Fruit fly (Drosophila melanogaster): ENCODE results near the gene CG5080.

CG5080 gene

DNA sequence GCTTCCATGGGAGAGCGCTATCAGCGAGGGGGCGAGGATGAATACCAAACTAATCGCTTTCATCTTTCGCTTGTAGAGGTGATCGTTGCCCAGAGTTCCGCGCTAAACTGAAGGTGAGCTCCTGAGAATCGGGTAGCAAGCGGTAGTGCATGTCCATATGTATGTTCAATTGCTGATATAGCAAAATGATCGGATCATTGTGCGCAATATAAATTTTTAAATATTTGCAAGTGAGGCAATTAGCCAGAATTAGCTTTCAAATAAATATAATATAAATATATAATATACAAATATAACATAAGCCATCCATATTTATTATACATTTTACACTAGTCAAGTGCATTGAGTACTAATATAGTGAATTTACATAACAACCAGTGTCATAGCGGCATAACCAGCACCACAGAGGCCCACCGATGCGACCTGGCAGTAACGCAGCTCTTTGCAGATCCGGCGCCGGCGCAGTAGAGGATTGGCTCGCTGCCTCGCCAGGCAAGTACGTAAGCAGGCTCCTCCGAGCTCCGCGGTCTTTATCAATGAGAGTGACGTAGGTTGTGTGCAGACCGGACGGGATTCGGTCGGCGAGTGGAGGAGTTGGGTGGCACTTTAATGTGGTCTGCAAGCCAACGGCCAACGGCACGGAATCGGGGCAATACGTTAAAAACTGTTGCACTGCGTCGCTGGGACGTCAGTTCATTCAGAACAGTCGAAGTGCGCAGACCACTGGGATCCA is 29.5 kb downstream of the CG5080 start, which contains the start of the genes Iris and CG4577:
Gene Iris, minus strand, starts transcription at position 88 of the 733 bp plus-strand sequence.
Gene CG4577, plus strand, starts transcription at position 683 of the 733 bp plus-strand sequence.
- TF ChIP-seq CTCF (optimal IDR thresholded peaks at IDR 0.05) (no peak), CG8478 (optimal IDR thresholded peaks at IDR 0.05) (no peak)

DNA sequence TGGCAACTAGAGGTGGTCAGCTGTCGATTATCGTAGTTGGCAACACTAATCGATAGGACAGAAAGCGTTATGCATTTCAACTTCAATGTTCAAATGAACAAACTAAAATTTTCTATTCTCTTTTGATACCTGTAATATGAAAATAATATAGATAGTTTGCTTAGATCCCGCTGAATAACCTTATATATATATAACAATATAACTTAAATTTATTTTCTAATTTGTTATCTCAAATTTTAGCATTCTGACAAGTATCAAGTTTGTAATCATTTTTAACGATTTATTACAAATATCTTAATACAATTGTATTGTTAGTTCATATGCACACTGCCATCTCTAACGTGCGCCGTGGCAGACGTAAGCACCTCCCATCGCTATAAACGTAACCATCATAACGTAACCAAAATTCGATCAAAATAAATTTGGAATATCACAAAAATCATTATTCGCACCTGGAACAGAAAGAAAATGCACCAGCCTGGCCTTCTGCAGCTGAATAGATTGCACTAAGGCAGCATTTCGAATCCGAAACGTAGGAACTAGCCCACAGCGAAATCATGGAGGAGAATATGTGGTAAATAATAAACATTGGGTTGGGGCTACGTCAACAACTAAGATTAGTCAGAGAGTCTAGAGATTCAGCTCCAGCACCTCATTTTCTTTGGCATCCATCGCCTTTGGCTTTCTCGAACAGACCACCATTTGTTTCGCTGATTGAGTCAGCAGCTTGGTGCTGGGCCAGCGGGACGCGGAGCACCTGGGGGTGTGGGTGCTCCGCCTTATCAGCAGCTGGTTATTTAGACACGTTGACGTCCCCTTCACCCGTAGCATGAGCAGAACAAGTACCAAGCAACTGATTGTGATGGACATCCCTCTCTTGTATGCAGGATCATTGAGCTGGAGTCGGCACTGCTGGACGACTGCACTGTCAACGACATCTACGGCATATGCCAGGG is 34.5 kb downstream of the CG5080 start, which contains the start of the genes Pino and TBC1D23:
Gene Pino, minus strand, starts transcription at position 22 of the 956 bp plus-strand sequence.
Gene TBC1D23, plus strand, starts transcription at position 385 of the 956 bp plus-strand sequence.
- TF ChIP-seq CG8478 (optimal IDR thresholded peaks at IDR 0.05), result no peak
- no peak for TF ChIP-seq CTCF (optimal IDR thresholded peaks at IDR 0.05)

DNA sequence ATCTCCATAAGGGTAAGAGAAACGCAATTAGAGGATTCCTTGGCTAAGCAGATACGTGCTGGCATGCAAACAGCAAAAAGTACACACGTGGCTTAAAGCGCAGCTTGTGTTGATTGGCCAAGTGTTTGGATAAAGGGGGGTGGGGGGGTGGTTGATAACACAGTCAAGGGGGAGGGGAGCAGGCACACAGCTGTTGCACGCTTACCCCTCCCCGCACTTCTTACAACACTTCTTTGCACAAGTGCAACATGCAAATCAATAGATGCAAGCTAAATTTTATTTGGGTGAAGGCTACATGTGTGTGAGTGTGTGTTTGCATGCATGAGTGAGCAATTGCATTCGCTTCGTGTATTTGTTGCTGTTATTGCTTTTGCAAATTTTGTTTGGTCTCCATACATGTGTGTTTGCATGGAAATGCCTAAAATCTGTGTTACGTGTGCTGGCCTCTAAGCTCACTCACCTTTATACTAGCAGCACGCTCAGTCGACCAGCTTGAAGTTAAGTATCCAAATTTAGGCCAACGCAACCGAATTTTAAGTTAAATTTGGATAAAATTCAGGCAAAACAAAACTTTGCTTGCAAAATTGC is 35.2 kb downstream of the CG5080 start:
- TF ChIP-seq CG8478 (optimal IDR thresholded peaks at IDR 0.05) (no peak), CTCF (optimal IDR thresholded peaks at IDR 0.05) (no peak)

DNA sequence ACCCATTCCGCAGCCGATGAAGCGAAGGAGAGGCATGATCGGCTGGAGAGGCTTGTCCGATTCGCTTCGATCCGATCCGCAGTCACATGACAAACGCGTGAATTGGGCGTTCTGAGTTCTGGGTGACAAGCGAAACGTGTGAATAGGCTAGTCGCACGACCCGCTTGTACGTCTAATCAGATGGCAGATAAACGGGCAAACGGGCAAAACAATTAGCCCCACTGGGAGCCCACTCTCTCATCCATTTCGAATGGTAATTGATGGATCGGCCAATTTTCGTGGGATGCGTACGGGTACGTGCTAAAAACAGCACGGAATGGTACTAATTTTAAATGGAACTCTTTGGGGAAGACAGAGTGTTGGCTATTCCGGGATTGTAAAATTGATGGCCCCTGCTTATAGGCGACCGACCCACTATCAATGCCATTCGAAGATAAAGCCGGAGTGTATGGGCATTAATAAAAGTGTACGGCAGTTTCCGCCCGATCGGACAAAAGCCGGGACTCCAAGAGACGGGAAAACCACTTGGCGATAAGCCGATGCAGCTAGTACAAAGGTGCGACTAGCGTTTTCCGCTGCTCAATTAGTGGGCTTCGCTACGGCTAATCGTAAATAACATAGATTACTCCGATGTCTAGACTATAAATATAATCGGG is 36.1 kb downstream of the CG5080 start:
- TF ChIP-seq CG8478 (optimal IDR thresholded peaks at IDR 0.05) (no peak), CTCF (optimal IDR thresholded peaks at IDR 0.05) (no peak)

DNA sequence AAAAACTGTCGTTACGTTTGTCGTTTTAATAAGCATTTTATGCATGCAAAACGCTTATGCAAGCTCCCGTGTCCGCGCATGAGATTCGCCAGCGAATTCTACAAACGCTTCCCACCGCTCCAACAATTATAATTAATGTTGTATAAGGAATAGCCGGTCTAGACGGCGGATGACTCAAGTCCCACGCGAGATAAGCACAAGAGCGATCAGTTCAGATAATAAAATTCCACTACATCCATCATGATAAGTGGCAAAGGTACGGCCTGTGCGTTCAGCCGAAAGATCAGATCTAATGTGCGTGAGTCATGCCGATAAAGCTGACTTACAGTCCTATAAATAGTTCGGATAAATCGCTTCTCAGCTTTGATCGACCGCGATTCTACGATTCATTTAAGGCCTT is 37.2 kb downstream of the CG5080 start:
- no peak for TF ChIP-seq CTCF (optimal IDR thresholded peaks at IDR 0.05)

DNA sequence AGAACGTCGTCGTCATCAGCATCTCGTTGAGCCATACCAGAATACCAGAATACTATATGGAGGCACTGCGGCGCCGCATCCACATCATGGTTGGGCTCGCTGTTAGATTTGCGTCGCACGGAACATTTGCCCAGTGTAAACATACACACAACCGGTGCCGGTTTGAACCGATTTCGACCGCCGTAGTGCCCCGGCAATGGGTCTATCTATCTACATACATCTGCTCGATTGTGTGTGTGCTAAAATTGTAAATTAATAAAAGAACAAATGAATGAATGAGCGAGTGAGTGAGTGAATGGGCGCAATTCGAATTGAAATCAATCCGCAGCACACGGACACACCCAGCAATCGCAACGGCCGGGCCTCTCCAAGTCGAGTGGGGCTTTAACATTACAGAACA is 38.2 kb downstream of the CG5080 start:
- TF ChIP-seq CG8478 (optimal IDR thresholded peaks at IDR 0.05) (no peak), CTCF (optimal IDR thresholded peaks at IDR 0.05) (no peak)

DNA sequence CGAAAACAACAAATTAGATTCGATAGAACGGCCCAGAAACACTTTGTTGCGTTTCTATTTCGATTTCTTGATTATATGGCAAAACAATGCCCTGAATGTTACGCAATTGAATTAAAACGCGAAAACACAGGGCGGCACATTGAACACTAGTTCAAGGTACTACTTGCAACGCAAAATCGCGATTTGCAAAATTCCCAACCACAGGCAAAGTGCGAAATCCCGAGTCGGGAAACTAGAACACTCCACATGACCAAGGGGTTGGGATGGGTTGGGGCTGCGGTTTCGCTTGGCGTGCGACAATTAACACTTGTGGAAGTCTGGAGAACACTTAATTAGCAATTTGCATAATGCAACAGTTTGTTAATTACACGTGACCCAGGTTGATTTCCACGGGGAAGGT is 39.4 kb downstream of the CG5080 start:
- TF ChIP-seq CTCF (optimal IDR thresholded peaks at IDR 0.05) (no peak), CG8478 (optimal IDR thresholded peaks at IDR 0.05) (no peak)

DNA sequence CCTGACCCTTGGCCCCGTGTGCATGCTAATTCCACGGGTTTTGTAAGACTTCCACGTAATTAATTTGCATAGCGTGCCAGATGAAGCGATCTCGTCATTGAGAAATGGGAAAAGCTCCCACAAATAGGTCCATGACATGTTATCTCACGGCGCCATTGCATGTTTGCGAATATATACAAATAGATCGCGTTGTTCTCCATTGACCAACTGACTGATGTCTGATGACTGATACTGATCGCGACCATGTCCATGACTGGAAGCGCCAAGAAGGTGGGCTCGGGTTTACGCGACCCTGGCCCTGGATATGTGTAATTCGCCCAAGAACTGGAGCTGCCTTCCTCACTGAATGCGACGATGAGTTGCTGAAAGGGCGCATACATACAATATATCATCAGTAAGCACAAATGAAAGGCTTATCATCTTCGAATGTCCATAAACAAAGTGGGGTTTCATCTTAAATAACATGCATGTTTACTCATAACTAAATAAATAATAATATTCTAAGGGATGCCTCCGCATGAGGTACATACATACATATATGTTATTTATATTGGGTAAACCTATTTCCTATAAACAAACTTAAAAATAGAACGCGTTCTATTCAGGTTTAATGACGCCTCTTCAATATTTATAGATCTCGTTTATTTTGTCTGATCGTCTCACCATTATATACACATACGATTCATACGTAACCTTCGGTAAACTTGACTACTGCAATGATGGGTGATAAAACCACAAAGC is 40.4 kb downstream of the CG5080 start:
- TF ChIP-seq CTCF (optimal IDR thresholded peaks at IDR 0.05) (no peak), CG8478 (optimal IDR thresholded peaks at IDR 0.05) (no peak)

DNA sequence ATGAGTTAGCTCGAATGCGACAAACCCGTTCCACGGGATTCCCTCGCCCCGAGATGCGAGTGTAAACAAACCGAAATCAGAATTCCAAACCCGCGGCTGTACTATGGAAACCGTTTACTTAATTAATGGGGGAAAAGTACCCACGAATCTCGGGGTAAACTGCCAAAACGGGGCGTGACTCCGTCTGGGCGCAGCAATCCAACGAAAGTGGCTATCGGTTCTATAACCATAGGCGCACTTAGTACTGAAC is 41.0 kb downstream of the CG5080 start:
- TF ChIP-seq CG8478 (optimal IDR thresholded peaks at IDR 0.05), result no peak
- no peak for TF ChIP-seq CTCF (optimal IDR thresholded peaks at IDR 0.05)

DNA sequence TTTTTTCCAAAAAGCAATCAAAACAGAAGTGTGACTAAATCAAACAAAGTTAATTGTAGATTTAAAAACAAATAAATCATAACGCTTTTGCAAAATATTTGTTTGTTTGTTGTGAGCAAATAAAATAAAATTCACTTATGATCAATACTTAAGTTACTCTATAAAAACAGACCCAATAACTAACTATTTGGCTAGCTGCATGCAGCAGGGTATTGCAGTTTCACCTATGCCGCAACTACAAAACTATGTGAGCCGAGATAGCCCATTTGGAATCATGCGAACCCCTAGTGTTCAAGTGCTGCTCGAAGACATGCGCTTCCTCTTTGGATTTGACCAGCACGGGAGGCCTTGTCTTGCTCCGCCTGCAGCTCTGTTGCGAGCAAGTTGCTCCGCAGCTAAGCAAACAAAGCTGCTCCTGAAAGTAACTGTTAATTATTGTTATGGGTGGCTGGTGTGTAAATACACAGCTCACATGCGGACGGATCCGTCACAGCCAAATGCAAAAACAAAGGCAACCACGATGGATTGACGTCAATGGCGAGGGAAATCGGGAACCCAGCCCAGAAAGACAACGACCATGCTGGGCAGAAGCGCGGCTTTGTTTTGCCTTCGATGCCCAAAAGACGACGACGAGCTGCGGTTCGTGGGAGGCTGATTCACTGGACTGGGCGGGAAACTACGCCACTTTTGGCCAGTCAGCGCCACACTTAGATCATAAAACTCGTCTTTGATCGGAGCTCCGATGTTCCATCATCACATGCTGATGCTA is 41.6 kb downstream of the CG5080 start:
- TF ChIP-seq CG8478 (optimal IDR thresholded peaks at IDR 0.05), result no peak
- TF ChIP-seq CTCF (optimal IDR thresholded peaks at IDR 0.05), result no peak

DNA sequence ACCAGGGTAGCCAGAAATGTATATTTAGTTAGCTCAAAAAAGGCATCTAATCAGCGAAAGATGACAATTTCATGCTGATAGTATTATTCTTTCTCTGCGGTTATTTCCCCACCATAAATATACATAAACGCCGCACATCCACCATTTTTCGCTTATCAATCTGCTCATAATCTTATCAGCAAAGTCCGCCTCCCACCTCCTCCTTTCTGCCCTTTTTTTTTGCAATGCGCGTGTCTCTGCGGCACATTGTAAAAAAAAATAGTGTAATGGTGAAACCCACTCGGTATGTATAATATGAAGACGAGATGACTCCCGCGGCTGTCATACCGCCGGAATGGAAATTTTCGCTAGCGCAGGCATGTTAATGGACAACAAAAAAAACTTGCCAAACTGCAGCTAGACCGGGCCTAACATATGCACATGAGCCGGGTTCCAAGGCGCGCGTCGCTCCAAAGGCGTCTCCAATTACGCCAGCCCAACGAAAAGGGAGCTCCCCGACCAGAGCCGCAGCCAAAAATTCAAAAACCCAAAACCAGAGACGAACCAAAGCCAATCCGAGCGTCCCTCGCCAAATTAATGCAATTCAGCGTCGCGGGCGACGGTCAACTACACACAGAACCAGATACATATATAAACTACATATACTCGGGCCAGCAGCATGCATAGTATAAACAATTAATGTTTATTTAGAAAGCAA is 43.3 kb downstream of the CG5080 start:
- TF ChIP-seq CTCF (optimal IDR thresholded peaks at IDR 0.05) (no peak), CG8478 (optimal IDR thresholded peaks at IDR 0.05) (no peak)

DNA sequence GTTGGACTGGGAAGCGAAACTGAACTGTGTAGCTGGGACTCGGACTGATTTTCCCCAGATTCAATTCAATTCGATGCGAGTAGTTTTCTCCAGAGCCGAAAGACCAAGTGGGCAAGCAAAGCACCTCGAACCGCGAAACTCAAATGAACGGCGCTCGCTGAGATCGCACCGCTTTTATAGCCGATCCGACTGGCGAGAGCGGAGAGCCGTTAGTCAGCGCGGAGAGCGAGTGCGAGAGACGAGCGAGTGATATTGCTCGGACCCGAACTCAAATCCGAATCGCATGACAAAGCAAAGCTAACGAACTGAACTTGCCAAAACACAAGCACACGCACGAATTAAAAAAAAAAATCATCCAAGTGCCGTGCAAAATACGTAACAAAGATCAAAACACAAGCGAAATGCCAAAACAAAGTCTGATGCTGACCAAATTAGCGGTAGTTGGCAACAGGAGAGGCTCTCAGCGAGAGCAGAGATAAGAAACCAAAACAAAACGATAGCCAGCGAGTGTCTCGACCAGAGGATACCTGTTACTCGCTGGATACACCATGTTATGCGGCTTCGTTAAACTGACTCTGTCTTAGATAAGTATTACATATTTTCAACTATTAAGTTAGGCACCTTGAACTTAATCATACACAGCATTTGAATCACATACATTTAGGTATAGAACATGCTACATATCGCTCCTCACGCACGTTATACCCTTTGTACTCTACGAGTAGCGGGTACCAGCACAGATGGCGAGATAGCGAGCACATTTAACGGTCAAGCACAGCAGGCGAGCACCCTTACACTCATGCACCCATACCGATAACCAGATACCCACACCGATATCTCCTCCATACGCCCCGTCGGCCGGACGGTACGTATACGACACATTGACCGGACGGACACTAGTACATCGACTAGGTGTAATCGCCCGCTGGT is 44.5 kb downstream of the CG5080 start:
- TF ChIP-seq CTCF (optimal IDR thresholded peaks at IDR 0.05) (no peak), CG8478 (optimal IDR thresholded peaks at IDR 0.05) (no peak)
